Fruit fly (Drosophila melanogaster) whole organism, embryonic: ENCODE results near the gene Tango5.

Experiments used
- Antp ChIP-seq: fragments of 200-800 bp; sonication (Bioruptor generic); optimal IDR thresholded peaks from 3 replicates; lab custom pipeline; 2016; ENCODE audit warnings: missing biosample characterization, missing genetic modification characterization
- Atf3 ChIP-seq: fragments of 200-800 bp; sonication (Bioruptor generic); optimal IDR thresholded peaks from 3 replicates; lab custom pipeline; 2016; ENCODE audit warnings: missing biosample characterization, missing genetic modification characterization
- CG11504 ChIP-seq: fragments of 200-800 bp; sonication (Bioruptor generic); optimal IDR thresholded peaks from 3 replicates; lab custom pipeline; 2019; ENCODE audit warnings: missing biosample characterization, mild to moderate bottlenecking, missing genetic modification characterization, moderate library complexity
- CG13894 ChIP-seq: fragments of 200-800 bp; sonication (Bioruptor generic); optimal IDR thresholded peaks from 3 replicates; lab custom pipeline; 2018; ENCODE audit warnings: missing biosample characterization, mild to moderate bottlenecking, missing genetic modification characterization, moderate library complexity
- CG15514 ChIP-seq: fragments of 200-800 bp; sonication (Bioruptor generic); optimal IDR thresholded peaks from 3 replicates; lab custom pipeline; 2017; ENCODE audit warnings: missing biosample characterization, missing genetic modification characterization, mild to moderate bottlenecking, moderate library complexity, missing genetic modification reagents
- CG15696 ChIP-seq: fragments of 200-800 bp; sonication (Bioruptor generic); optimal IDR thresholded peaks from 2 replicates; lab custom pipeline; 2019; ENCODE audit warnings: missing biosample characterization, mild to moderate bottlenecking, missing genetic modification characterization, moderate library complexity
- CG1603 ChIP-seq: fragments of 200-800 bp; sonication (Bioruptor generic); optimal IDR thresholded peaks from 2 replicates; lab custom pipeline; 2019; ENCODE audit warnings: missing biosample characterization, mild to moderate bottlenecking, missing genetic modification characterization, moderate library complexity
- CG2875 ChIP-seq: fragments of 200-800 bp; sonication (Bioruptor generic); optimal IDR thresholded peaks from 2 replicates; lab custom pipeline; 2017; ENCODE audit warnings: missing biosample characterization, mild to moderate bottlenecking, missing genetic modification characterization, missing genetic modification reagents
- CG31441 ChIP-seq: fragments of 200-800 bp; sonication (Bioruptor generic); IDR thresholded peaks from 2 replicates; pipeline ENCODE4 v1.3.6; 2022; ENCODE audit warnings: missing biosample characterization, missing genetic modification characterization
- CG34224 ChIP-seq: fragments of 200-800 bp; sonication (Bioruptor generic); IDR thresholded peaks from 3 replicates; pipeline ENCODE4 v1.3.6; 2022; ENCODE audit warnings: missing biosample characterization, missing genetic modification characterization; ENCODE audit not compliant: partially characterized antibody
- CG4360 ChIP-seq: fragments of 200-800 bp; sonication (Bioruptor generic); IDR thresholded peaks from 2 replicates; pipeline ENCODE4 v1.3.6; 2022; ENCODE audit warnings: missing biosample characterization, missing genetic modification characterization
- CG43689 ChIP-seq: fragments of 200-800 bp; sonication (Bioruptor generic); IDR thresholded peaks from 2 replicates; pipeline ENCODE4 v1.3.6; 2022; ENCODE audit warnings: missing biosample characterization, missing genetic modification characterization
- CG6854 ChIP-seq: fragments of 200-800 bp; sonication (Bioruptor generic); optimal IDR thresholded peaks from 3 replicates; lab custom pipeline; 2017; ENCODE audit warnings: missing biosample characterization, mild to moderate bottlenecking, missing genetic modification characterization
- CHES-1-like ChIP-seq: fragments of 200-800 bp; sonication (Bioruptor generic); optimal IDR thresholded peaks from 2 replicates; lab custom pipeline; 2016; ENCODE audit warnings: missing biosample characterization, missing genetic modification characterization
- CTCF ChIP-seq: fragments of 200-800 bp; sonication (Bioruptor generic); optimal IDR thresholded peaks from 2 replicates; lab custom pipeline; 2017; ENCODE audit warnings: missing biosample characterization, mild to moderate bottlenecking, missing genetic modification characterization, moderate library complexity
- CrebB ChIP-seq: fragments of 200-800 bp; sonication (Bioruptor generic); optimal IDR thresholded peaks from 3 replicates; lab custom pipeline; 2018; ENCODE audit warnings: missing biosample characterization, mild to moderate bottlenecking, missing genetic modification characterization
- E2f2 ChIP-seq: fragments of 200-800 bp; sonication (Bioruptor generic); IDR thresholded peaks from 2 replicates; pipeline ENCODE4 v1.3.6; 2022; ENCODE audit warnings: missing biosample characterization, missing genetic modification characterization
- Kr ChIP-seq: fragments of 200-800 bp; sonication (Bioruptor generic); optimal IDR thresholded peaks from 2 replicates; lab custom pipeline; 2017; ENCODE audit warnings: missing biosample characterization, mild to moderate bottlenecking, missing genetic modification characterization
- Med ChIP-seq: fragments of 200-800 bp; sonication (Bioruptor generic); peaks from one replicate; lab custom pipeline; 2016; ENCODE audit warnings: missing biosample characterization, missing genetic modification characterization, mild to moderate bottlenecking, inconsistent platforms, moderate library complexity
- Pdp1 ChIP-seq, 2 experiments: fragments of 200-800 bp; sonication (Bioruptor generic); optimal IDR thresholded peaks; 3 replicates each; lab custom pipeline; 2016; ENCODE audit warnings: missing biosample characterization in 2 of 2, missing genetic modification characterization in 2 of 2, mild to moderate bottlenecking in 1 of 2, moderate library complexity in 1 of 2
- Trl ChIP-seq, 3 experiments: fragments of >200 bp in 2 of 3; fragments of 200-800 bp in 1 of 3; sonication (Bioruptor generic) in 1 of 3; optimal IDR thresholded peaks; 2 replicates in 1 of 3; 3 replicates in 2 of 3; lab custom pipeline; 2016 to 2017; ENCODE audit warnings: missing biosample characterization in 1 of 3, missing genetic modification characterization in 1 of 3
- Vsx1 ChIP-seq: fragments of 200-800 bp; sonication (Bioruptor generic); optimal IDR thresholded peaks from 2 replicates; lab custom pipeline; 2017; ENCODE audit warnings: missing biosample characterization, mild to moderate bottlenecking, missing genetic modification characterization, missing genetic modification reagents
- abd-A ChIP-seq: fragments of 200-800 bp; sonication (Bioruptor generic); optimal IDR thresholded peaks from 3 replicates; lab custom pipeline; 2019; ENCODE audit warnings: missing biosample characterization, mild to moderate bottlenecking, missing genetic modification characterization, moderate library complexity
- bcd ChIP-seq: fragments of 200-800 bp; sonication (Bioruptor generic); optimal IDR thresholded peaks from 2 replicates; lab custom pipeline; 2017; ENCODE audit warnings: missing biosample characterization, mild to moderate bottlenecking, missing genetic modification characterization
- bsh ChIP-seq, 2 experiments: fragments of 200-800 bp; sonication (Bioruptor generic); optimal IDR thresholded peaks; 2 replicates each; lab custom pipeline; 2017 to 2018; ENCODE audit warnings: mild to moderate bottlenecking in 2 of 2, missing biosample characterization in 2 of 2, missing genetic modification characterization in 2 of 2, moderate library complexity in 1 of 2
- cg ChIP-seq: fragments of 200-800 bp; sonication (Bioruptor generic); optimal IDR thresholded peaks from 3 replicates; lab custom pipeline; 2019; ENCODE audit warnings: missing biosample characterization, mild to moderate bottlenecking, missing genetic modification characterization, moderate library complexity
- ci ChIP-seq: fragments of 200-800 bp; sonication (Bioruptor generic); IDR thresholded peaks from 3 replicates; pipeline ENCODE4 v1.3.6; 2022; ENCODE audit warnings: missing biosample characterization, missing genetic modification characterization
- croc ChIP-seq: fragments of 200-800 bp; sonication (Bioruptor generic); conservative IDR thresholded peaks from 3 replicates; pipeline ENCODE4 v1.3.6; 2022; ENCODE audit warnings: missing biosample characterization, missing genetic modification characterization
- crol ChIP-seq: fragments of 200-800 bp; sonication (Bioruptor generic); IDR thresholded peaks from 2 replicates; pipeline ENCODE4 v1.3.6; 2022; ENCODE audit warnings: missing biosample characterization, missing genetic modification characterization
- disco-r ChIP-seq: fragments of 200-800 bp; sonication (Bioruptor generic); optimal IDR thresholded peaks from 2 replicates; lab custom pipeline; 2016; ENCODE audit warnings: missing biosample characterization, missing genetic modification characterization
- esg ChIP-seq: fragments of 200-800 bp; sonication (Bioruptor generic); conservative IDR thresholded peaks from 2 replicates; pipeline ENCODE4 v1.3.6; 2022; ENCODE audit warnings: missing biosample characterization, missing genetic modification characterization
- fd3F ChIP-seq: fragments of 200-800 bp; sonication (Bioruptor generic); optimal IDR thresholded peaks from 2 replicates; lab custom pipeline; 2018; ENCODE audit warnings: missing biosample characterization, mild to moderate bottlenecking, missing genetic modification characterization, moderate library complexity
- gce ChIP-seq: fragments of 200-800 bp; sonication (Bioruptor generic); IDR thresholded peaks from 3 replicates; pipeline ENCODE4 v1.3.6; 2022; ENCODE audit warnings: missing biosample characterization, missing genetic modification characterization
- gem ChIP-seq: fragments of 200-800 bp; sonication (Bioruptor generic); optimal IDR thresholded peaks from 2 replicates; lab custom pipeline; 2019; ENCODE audit warnings: missing biosample characterization, mild to moderate bottlenecking, missing genetic modification characterization, moderate library complexity
- grn ChIP-seq: fragments of 200-800 bp; sonication (Bioruptor generic); optimal IDR thresholded peaks from 3 replicates; lab custom pipeline; 2017; ENCODE audit warnings: missing biosample characterization, missing genetic modification characterization
- gro ChIP-seq: fragments of 200-800 bp; sonication (Bioruptor generic); optimal IDR thresholded peaks from 2 replicates; lab custom pipeline; 2016; ENCODE audit warnings: missing biosample characterization, missing genetic modification characterization
- jigr1 ChIP-seq: fragments of 200-800 bp; sonication (Bioruptor generic); IDR thresholded peaks from 3 replicates; pipeline ENCODE4 v1.3.6; 2022; ENCODE audit warnings: missing biosample characterization, missing genetic modification characterization
- klu ChIP-seq: fragments of 200-800 bp; sonication (Bioruptor generic); IDR thresholded peaks from 2 replicates; pipeline ENCODE4 v1.3.6; 2022; ENCODE audit warnings: missing biosample characterization, missing genetic modification characterization
- lab ChIP-seq: fragments of 200-800 bp; sonication (Bioruptor generic); optimal IDR thresholded peaks from 3 replicates; lab custom pipeline; 2017; ENCODE audit warnings: missing biosample characterization, missing genetic modification characterization, mild to moderate bottlenecking, moderate library complexity, missing genetic modification reagents
- nmo ChIP-seq: fragments of 200-800 bp; sonication (Bioruptor generic); optimal IDR thresholded peaks from 2 replicates; lab custom pipeline; 2018; ENCODE audit warnings: missing biosample characterization, mild to moderate bottlenecking, missing genetic modification characterization, moderate library complexity
- oc ChIP-seq: fragments of 200-800 bp; sonication (Bioruptor generic); optimal IDR thresholded peaks from 2 replicates; lab custom pipeline; 2018; ENCODE audit warnings: missing biosample characterization, mild to moderate bottlenecking, missing genetic modification characterization, moderate library complexity
- onecut ChIP-seq: fragments of 200-800 bp; sonication (Bioruptor generic); IDR thresholded peaks from 2 replicates; pipeline ENCODE4 v1.3.6; 2022; ENCODE audit warnings: missing biosample characterization, missing genetic modification characterization
- pan ChIP-seq, 4 experiments: fragments of >200 bp in 3 of 4; fragments of 200-800 bp in 1 of 4; sonication (Bioruptor generic) in 1 of 4; optimal IDR thresholded peaks in 3 of 4; IDR thresholded peaks in 1 of 4; 2 replicates each; pipeline versions ENCODE4 v1.3.6 to Lab custom; 2017 to 2022; ENCODE audit warnings: missing biosample characterization in 2 of 4, missing genetic modification characterization in 2 of 4, mixed read lengths in 1 of 4
- pros ChIP-seq: fragments of 200-800 bp; sonication (Bioruptor generic); optimal IDR thresholded peaks from 3 replicates; lab custom pipeline; 2019; ENCODE audit warnings: missing biosample characterization, mild to moderate bottlenecking, missing genetic modification characterization, moderate library complexity
- psq ChIP-seq: fragments of 200-800 bp; sonication (Bioruptor generic); optimal IDR thresholded peaks from 2 replicates; lab custom pipeline; 2017; ENCODE audit warnings: missing biosample characterization, missing genetic modification characterization
- pum ChIP-seq: fragments of 200-800 bp; sonication (Bioruptor generic); optimal IDR thresholded peaks from 2 replicates; lab custom pipeline; 2016; ENCODE audit warnings: missing biosample characterization, missing genetic modification characterization
- seq ChIP-seq: fragments of 200-800 bp; sonication (Bioruptor generic); IDR thresholded peaks from 2 replicates; pipeline ENCODE4 v1.3.6; 2022; ENCODE audit warnings: missing biosample characterization, missing genetic modification characterization
- so ChIP-seq: fragments of 200-800 bp; sonication (Bioruptor generic); IDR thresholded peaks from 3 replicates; pipeline ENCODE4 v1.3.6; 2022; ENCODE audit warnings: missing biosample characterization, missing genetic modification characterization
- tna ChIP-seq: fragments of 200-800 bp; sonication (Bioruptor generic); IDR thresholded peaks from 2 replicates; pipeline ENCODE4 v1.3.6; 2022; ENCODE audit warnings: missing biosample characterization, missing genetic modification characterization; ENCODE audit not compliant: partially characterized antibody
- vvl ChIP-seq: fragments of 200-800 bp; sonication (Bioruptor generic); IDR thresholded peaks from 2 replicates; pipeline ENCODE4 v1.3.6; 2022; ENCODE audit warnings: missing biosample characterization, missing genetic modification characterization

The Tango5 gene

dm6 chrX:10738835-10739371 lies 25.3 kb downstream of the Tango5 start (continued):
- TF ChIP-seq CG1603 (tag; lab: Kevin White, UChicago) (peak; percentile 11), bcd (GFP tag; lab: Kevin White, UChicago) (peak; percentile 13), psq (GFP tag; lab: Kevin White, UChicago) (peak; percentile 27), CHES-1-like (GFP tag; lab: Kevin White, UChicago) (peak; percentile 8), vvl (GFP tag; lab: Robert Waterston, UW) (peak; percentile 58; the same call in 1 of the 2 replicates), CG15696 (tag; lab: Kevin White, UChicago) (peak; percentile 9), nmo (GFP tag; lab: Kevin White, UChicago) (no peak), CG2875 (GFP tag; lab: Kevin White, UChicago) (peak; percentile 35), CrebB (tag; lab: Kevin White, UChicago) (peak; percentile 19), E2f2 (0 out of 2 replicates have a peak, but pooled peaks have one; percentile 10), CG11504 (tag; lab: Kevin White, UChicago) (peak; percentile 12), grn (GFP tag; lab: Kevin White, UChicago) (peak; percentile 82), Trl (optimal IDR thresholded peaks at IDR 0.05; lab: Kevin White, UChicago) (peak; percentile 94 to 95), Trl (GFP tag; optimal IDR thresholded peaks at IDR 0.05; lab: Kevin White, UChicago) (peak; percentile 55), CG34224 (0 out of 3 replicates have a peak, but pooled peaks have one; percentile 45), lab (GFP tag; lab: Kevin White, UChicago) (peak; percentile 49), CG6854 (GFP tag; lab: Kevin White, UChicago) (peak; percentile 30), onecut (peak; percentile 25; the same call in 1 of the 2 replicates), ci (GFP tag; lab: Robert Waterston, UW) (peak; percentile 50; the same call in 1 of the 3 replicates), so (GFP tag; lab: Robert Waterston, UW) (peak; percentile 52; the same call in 2 of the 3 replicates), pan (optimal IDR thresholded peaks at IDR 0.05; lab: Kevin White, UChicago) (no peak), pan (GFP tag; optimal IDR thresholded peaks at IDR 0.05 in 1 of 2, IDR thresholded peaks at IDR 0.05 in 1 of 2) (peak in 1 of 2 experiments; percentile 31), bsh (GFP tag; optimal IDR thresholded peaks at IDR 0.05; lab: Kevin White, UChicago) (peak in 1 of 2 experiments; percentile 25), CG15514 (peak; percentile 15), oc (tag; lab: Kevin White, UChicago) (peak; percentile 49), CG31441 (0 out of 2 replicates have a peak, but pooled peaks have one; percentile 13), gem (no peak), Vsx1 (GFP tag; lab: Kevin White, UChicago) (peak; percentile 18), pros (GFP tag; lab: Kevin White, UChicago) (peak; percentile 64), CTCF (GFP tag; lab: Kevin White, UChicago) (no peak), gro (GFP tag; lab: Kevin White, UChicago) (no peak), Pdp1 (GFP tag; optimal IDR thresholded peaks at IDR 0.05; lab: Kevin White, UChicago) (peak in 1 of 2 experiments; percentile 99)

DNA sequence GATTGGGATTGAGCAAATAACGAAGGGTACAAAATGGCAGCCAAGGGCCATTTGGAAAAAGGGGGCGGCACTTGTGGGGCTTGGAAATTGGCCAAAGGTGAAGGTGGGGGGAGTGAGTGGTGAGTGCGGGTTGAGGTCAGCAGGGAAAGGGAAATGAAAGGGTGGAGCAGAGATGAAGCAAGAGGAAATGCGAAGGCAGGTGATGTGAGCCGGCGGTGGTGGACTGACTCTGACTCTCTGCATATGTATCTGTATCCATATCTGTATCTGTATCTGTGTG lies 26.1 kb downstream of the Tango5 start:
- TF ChIP-seq tna (GFP tag; lab: Robert Waterston, UW), result no peak
- TF ChIP-seq CG43689 (GFP tag; lab: Robert Waterston, UW), result no peak
- TF ChIP-seq croc (GFP tag; lab: Robert Waterston, UW), result no peak
- no peak for TF ChIP-seq Kr
- TF ChIP-seq disco-r (GFP tag; lab: Kevin White, UChicago), result no peak
- TF ChIP-seq fd3F, result no peak
- TF ChIP-seq so (GFP tag; lab: Robert Waterston, UW), result 0 out of 3 replicates have a peak, but pooled peaks have one; percentile 24
- no peak for TF ChIP-seq CG4360 (GFP tag; lab: Robert Waterston, UW)
- no peak for TF ChIP-seq gce
- TF ChIP-seq pum (GFP tag; lab: Kevin White, UChicago), result no peak
- peak; percentile 94 for TF ChIP-seq crol
- TF ChIP-seq abd-A (tag; lab: Kevin White, UChicago), result peak; percentile 90
- TF ChIP-seq klu (GFP tag; lab: Robert Waterston, UW), result no peak
- no peak for TF ChIP-seq Atf3 (GFP tag; lab: Kevin White, UChicago)
- no peak for TF ChIP-seq Antp (GFP tag; lab: Kevin White, UChicago)
- TF ChIP-seq jigr1, result no peak
- TF ChIP-seq CG13894 (tag; lab: Kevin White, UChicago), result peak; percentile 62
- TF ChIP-seq esg (GFP tag; lab: Robert Waterston, UW), result no peak
- TF ChIP-seq seq (GFP tag; lab: Robert Waterston, UW), result no peak
- peak; percentile 61 for TF ChIP-seq Med (GFP tag; lab: Kevin White, UChicago)
- peak; percentile 6 for TF ChIP-seq cg
